Worm (Caenorhabditis elegans) whole organism, L1 larva: ENCODE measurements around the gene ssr-2.

Source experiments
- Y116A8C.19 ChIP-seq: sonication (generic microtip); optimal IDR thresholded peaks from 2 replicates; lab custom pipeline; 2016; ENCODE audit warnings: missing compliant biosample characterization, missing genetic modification characterization, borderline replicate concordance
- alr-1 ChIP-seq: fragments of 200-800 bp; sonication (Bioruptor generic); optimal IDR thresholded peaks from 2 replicates; lab custom pipeline; 2018; ENCODE audit warnings: borderline replicate concordance, mild to moderate bottlenecking, missing genetic modification characterization, missing compliant biosample characterization
- ceh-82 ChIP-seq, 3 experiments: fragments of 150-350 bp in 1 of 3; sonication (generic microtip) in 2 of 3; optimal IDR thresholded peaks; 2 replicates each; lab custom pipeline; 2014 to 2017; ENCODE audit warnings: missing biosample characterization in 3 of 3, missing genetic modification characterization in 3 of 3
- ces-1 ChIP-seq: fragments of 150-350 bp; optimal IDR thresholded peaks from 2 replicates; lab custom pipeline; 2014; ENCODE audit warnings: missing biosample characterization, missing genetic modification reagents, missing genetic modification characterization
- hpl-2 ChIP-seq: fragments of 150-350 bp; optimal IDR thresholded peaks from 2 replicates; lab custom pipeline; 2014; ENCODE audit warnings: missing biosample characterization, missing genetic modification reagents, missing genetic modification characterization
- nhr-237 ChIP-seq: fragments of 150-350 bp; optimal IDR thresholded peaks from 2 replicates; lab custom pipeline; 2014; ENCODE audit warnings: missing biosample characterization, missing genetic modification characterization
- sox-4 ChIP-seq: sonication (generic microtip); optimal IDR thresholded peaks from 2 replicates; lab custom pipeline; 2016; ENCODE audit warnings: missing genetic modification characterization, missing compliant biosample characterization
- sptf-1 ChIP-seq: fragments of 150-350 bp; optimal IDR thresholded peaks from 2 replicates; lab custom pipeline; 2014; ENCODE audit warnings: missing biosample characterization, missing genetic modification characterization
- tbx-2 ChIP-seq: sonication (generic microtip); optimal IDR thresholded peaks from 2 replicates; lab custom pipeline; 2016; ENCODE audit warnings: missing genetic modification characterization, missing compliant biosample characterization
- unc-98 ChIP-seq: fragments of 200-800 bp; sonication (Bioruptor generic); IDR thresholded peaks from 2 replicates; pipeline ENCODE4 v1.3.6; 2022; ENCODE audit warnings: missing genetic modification characterization, missing compliant biosample characterization
- ztf-11 ChIP-seq, 2 experiments: sonication (generic microtip); optimal IDR thresholded peaks; 2 replicates each; lab custom pipeline; 2016 to 2017; ENCODE audit warnings: missing genetic modification characterization in 2 of 2, missing biosample characterization in 1 of 2, missing compliant biosample characterization in 1 of 2

DNA sequence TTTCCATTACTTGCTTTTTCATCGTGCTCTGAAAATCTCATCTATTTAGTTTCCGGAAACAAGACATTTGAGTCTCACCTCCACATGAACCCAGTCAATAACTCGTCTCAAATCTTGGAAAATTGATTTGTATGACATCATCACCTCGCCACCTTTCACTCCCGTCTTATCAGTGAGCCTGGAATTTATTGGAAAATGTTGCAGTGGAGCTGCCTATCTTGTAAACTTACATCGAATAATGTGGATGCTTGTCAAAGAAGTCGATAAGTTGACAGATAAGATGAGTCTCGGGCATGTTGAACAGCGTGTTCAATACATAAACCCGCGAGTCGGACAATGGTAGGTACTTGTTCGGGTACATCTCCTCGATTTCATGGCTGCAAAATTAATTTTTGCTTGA, 9.2 kb upstream of the ssr-2 start:
- TF ChIP-seq Y116A8C.19 (tag; lab: Kevin White, UChicago) = no peak
- no peak for TF ChIP-seq alr-1
- TF ChIP-seq nhr-237 (tag; lab: Kevin White, UChicago) = no peak
- no peak for TF ChIP-seq ceh-82 (tag; optimal IDR thresholded peaks at IDR 0.05; lab: Kevin White, UChicago)
- no peak for TF ChIP-seq sptf-1 (tag; lab: Kevin White, UChicago)
- TF ChIP-seq unc-98 (GFP tag; lab: Robert Waterston, UW) = no peak
- no peak for TF ChIP-seq sox-4
- no peak for TF ChIP-seq tbx-2 (tag; lab: Kevin White, UChicago)
- no peak for TF ChIP-seq hpl-2 (GFP tag; lab: Kevin White, UChicago)
- TF ChIP-seq ces-1 = no peak
- no peak for TF ChIP-seq ztf-11 (tag; optimal IDR thresholded peaks at IDR 0.05; lab: Kevin White, UChicago)
